Worm (Caenorhabditis elegans) whole organism, L4 larva: ENCODE measurements around the gene srb-1.
A peak's percentile ranks its signal among the peaks of the same experiment; 100 is the strongest.

ENCODE experiments used
- D1046.2 ChIP-seq: fragments of 200-800 bp; sonication (Bioruptor generic); IDR thresholded peaks from 2 replicates; pipeline ENCODE4 v1.3.6; 2022; ENCODE audit warnings: missing genetic modification characterization, missing compliant biosample characterization
- F26F4.8 ChIP-seq: fragments of 200-800 bp; sonication (Bioruptor generic); conservative IDR thresholded peaks from 2 replicates; pipeline ENCODE4 v1.3.6; 2022; ENCODE audit warnings: missing genetic modification characterization, missing compliant biosample characterization
- F37D6.2 ChIP-seq: sonication (generic microtip); optimal IDR thresholded peaks from 2 replicates; lab custom pipeline; 2016; ENCODE audit warnings: mild to moderate bottlenecking, missing genetic modification characterization, missing compliant biosample characterization
- R02D3.7 ChIP-seq: fragments of 150-350 bp; sonication (generic microtip); optimal IDR thresholded peaks from 3 replicates; lab custom pipeline; 2014; ENCODE audit warnings: missing biosample characterization, missing genetic modification characterization
- T20F7.1 ChIP-seq: fragments of 200-800 bp; sonication (Bioruptor generic); optimal IDR thresholded peaks from 2 replicates; lab custom pipeline; 2018; ENCODE audit warnings: mild to moderate bottlenecking, missing genetic modification characterization, missing compliant biosample characterization
- Y48G9A.11 ChIP-seq: fragments of 200-800 bp; sonication (Bioruptor generic); IDR thresholded peaks from 2 replicates; pipeline ENCODE4 v1.3.6; 2022; ENCODE audit warnings: missing genetic modification reagents, missing genetic modification characterization, missing compliant biosample characterization
- Y5F2A.4 ChIP-seq: fragments of 200-800 bp; sonication (Bioruptor generic); optimal IDR thresholded peaks from 2 replicates; lab custom pipeline; 2018; ENCODE audit warnings: mild to moderate bottlenecking, missing genetic modification characterization, missing compliant biosample characterization
- ZK337.2 ChIP-seq: fragments of 200-800 bp; sonication (Bioruptor generic); IDR thresholded peaks from 2 replicates; pipeline ENCODE4 v1.3.6; 2022; ENCODE audit warnings: missing genetic modification reagents, missing genetic modification characterization, missing compliant biosample characterization
- ZK546.5 ChIP-seq, 2 experiments: sonication (generic microtip); optimal IDR thresholded peaks; 2 replicates each; lab custom pipeline; 2017; ENCODE audit warnings: missing biosample characterization in 2 of 2, missing genetic modification characterization in 2 of 2
- ama-1 ChIP-seq: fragments of 150-350 bp; optimal IDR thresholded peaks from 2 replicates; lab custom pipeline; 2014; ENCODE audit warnings: inconsistent platforms, mixed read lengths
- arid-1 ChIP-seq: fragments of 200-800 bp; sonication (Bioruptor generic); conservative IDR thresholded peaks from 2 replicates; pipeline ENCODE4 v1.3.6; 2022; ENCODE audit warnings: missing genetic modification reagents, missing genetic modification characterization, missing compliant biosample characterization
- ceh-28 ChIP-seq: fragments of 150-350 bp; optimal IDR thresholded peaks from 2 replicates; lab custom pipeline; 2014; ENCODE audit warnings: missing biosample characterization, missing genetic modification reagents, missing genetic modification characterization
- ceh-44 ChIP-seq: fragments of 200-800 bp; sonication (Bioruptor generic); IDR thresholded peaks from 2 replicates; pipeline ENCODE4 v1.3.6; 2022; ENCODE audit warnings: missing genetic modification reagents, missing genetic modification characterization, missing compliant biosample characterization
- ces-1 ChIP-seq: fragments of 150-350 bp; sonication (generic microtip); optimal IDR thresholded peaks from 4 replicates; lab custom pipeline; 2014; ENCODE audit warnings: missing biosample characterization, missing genetic modification reagents, missing genetic modification characterization
- ctbp-1 ChIP-seq: fragments of 200-800 bp; sonication (Bioruptor generic); IDR thresholded peaks from 2 replicates; pipeline ENCODE4 v1.3.6; 2022; ENCODE audit warnings: missing genetic modification reagents, missing genetic modification characterization, missing compliant biosample characterization
- daf-8 ChIP-seq: fragments of 200-800 bp; sonication (Bioruptor generic); IDR thresholded peaks from 2 replicates; pipeline ENCODE4 v1.3.6; 2022; ENCODE audit warnings: missing genetic modification characterization, missing compliant biosample characterization
- dmd-6 ChIP-seq: fragments of 200-800 bp; sonication (Bioruptor generic); IDR thresholded peaks from 2 replicates; pipeline ENCODE4 v1.3.6; 2022; ENCODE audit warnings: missing genetic modification reagents, missing genetic modification characterization, missing compliant biosample characterization
- dmd-9 ChIP-seq: fragments of 200-800 bp; sonication (Bioruptor generic); IDR thresholded peaks from 2 replicates; pipeline ENCODE4 v1.3.6; 2022; ENCODE audit warnings: missing genetic modification reagents, missing genetic modification characterization, missing compliant biosample characterization
- dpl-1 ChIP-seq: fragments of 150-350 bp; optimal IDR thresholded peaks from 2 replicates; lab custom pipeline; 2014; ENCODE audit warnings: missing biosample characterization, missing genetic modification reagents, missing genetic modification characterization
- egl-27 ChIP-seq: sonication (generic microtip); optimal IDR thresholded peaks from 3 replicates; lab custom pipeline; 2017; ENCODE audit warnings: missing biosample characterization, missing genetic modification reagents, missing genetic modification characterization
- egl-43 ChIP-seq: fragments of 200-800 bp; sonication (Bioruptor generic); IDR thresholded peaks from 2 replicates; pipeline ENCODE4 v1.3.6; 2022; ENCODE audit warnings: missing genetic modification reagents, missing genetic modification characterization, missing compliant biosample characterization
- fkh-10 ChIP-seq: fragments of 150-350 bp; optimal IDR thresholded peaks from 2 replicates; lab custom pipeline; 2014; ENCODE audit warnings: missing biosample characterization, missing genetic modification reagents, missing genetic modification characterization
- fos-1 ChIP-seq: fragments of 150-350 bp; optimal IDR thresholded peaks from 2 replicates; lab custom pipeline; 2014; ENCODE audit warnings: missing biosample characterization, missing genetic modification characterization
- hlh-11 ChIP-seq: fragments of 200-800 bp; sonication (Bioruptor generic); optimal IDR thresholded peaks from 2 replicates; lab custom pipeline; 2018; ENCODE audit warnings: mild to moderate bottlenecking, missing genetic modification characterization, missing compliant biosample characterization
- lin-13 ChIP-seq: fragments of 150-350 bp; optimal IDR thresholded peaks from 2 replicates; lab custom pipeline; 2014; ENCODE audit warnings: missing biosample characterization, missing genetic modification reagents, missing genetic modification characterization
- lin-29 ChIP-seq: fragments of 200-800 bp; sonication (Bioruptor generic); IDR thresholded peaks from 2 replicates; pipeline ENCODE4 v1.3.6; 2022; ENCODE audit warnings: missing genetic modification reagents, missing genetic modification characterization, missing compliant biosample characterization
- lin-38 ChIP-seq: fragments of 200-800 bp; sonication (Bioruptor generic); IDR thresholded peaks from 2 replicates; pipeline ENCODE4 v1.3.6; 2022; ENCODE audit warnings: missing genetic modification reagents, missing genetic modification characterization, missing compliant biosample characterization
- lir-3 ChIP-seq: sonication (generic microtip); optimal IDR thresholded peaks from 2 replicates; lab custom pipeline; 2016; ENCODE audit warnings: mild to moderate bottlenecking, missing genetic modification characterization, missing compliant biosample characterization
- lsy-2 ChIP-seq, 2 experiments: fragments of 150-350 bp in 1 of 2; sonication (generic microtip) in 1 of 2; optimal IDR thresholded peaks; 2 replicates each; lab custom pipeline; 2014 to 2017; ENCODE audit warnings: missing biosample characterization in 2 of 2, missing genetic modification characterization in 2 of 2
- madf-5 ChIP-seq, 2 experiments: fragments of 200-800 bp; sonication (Bioruptor generic); IDR thresholded peaks; 2 replicates each; pipeline ENCODE4 v1.3.6; 2022; ENCODE audit warnings: missing compliant biosample characterization in 2 of 2, missing genetic modification characterization in 2 of 2
- mxl-3 ChIP-seq: fragments of 200-800 bp; sonication (Bioruptor generic); optimal IDR thresholded peaks from 2 replicates; lab custom pipeline; 2018; ENCODE audit warnings: mild to moderate bottlenecking, missing genetic modification characterization, missing compliant biosample characterization
- nhr-102 ChIP-seq: sonication (generic microtip); optimal IDR thresholded peaks from 2 replicates; lab custom pipeline; 2016; ENCODE audit warnings: mild to moderate bottlenecking, missing genetic modification characterization, moderate library complexity, missing compliant biosample characterization
- nhr-11 ChIP-seq: fragments of 150-350 bp; optimal IDR thresholded peaks from 2 replicates; lab custom pipeline; 2014; ENCODE audit warnings: missing biosample characterization, missing genetic modification characterization
- nhr-111 ChIP-seq: fragments of 200-800 bp; sonication (Bioruptor generic); optimal IDR thresholded peaks from 2 replicates; lab custom pipeline; 2018; ENCODE audit warnings: mild to moderate bottlenecking, missing genetic modification characterization, missing compliant biosample characterization
- nhr-237 ChIP-seq: sonication (generic microtip); optimal IDR thresholded peaks from 2 replicates; lab custom pipeline; 2017; ENCODE audit warnings: missing biosample characterization, missing genetic modification characterization
- nhr-41 ChIP-seq: fragments of 200-800 bp; sonication (Bioruptor generic); IDR thresholded peaks from 2 replicates; pipeline ENCODE4 v1.3.6; 2022; ENCODE audit warnings: missing genetic modification reagents, missing genetic modification characterization, missing compliant biosample characterization
- nhr-6 ChIP-seq: fragments of 150-350 bp; optimal IDR thresholded peaks from 2 replicates; lab custom pipeline; 2014; ENCODE audit warnings: missing biosample characterization, missing genetic modification characterization
- nhr-76 ChIP-seq: fragments of 150-350 bp; optimal IDR thresholded peaks from 2 replicates; lab custom pipeline; 2014; ENCODE audit warnings: missing biosample characterization, missing genetic modification characterization
- pha-4 ChIP-seq, 2 experiments: fragments of 150-350 bp in 1 of 2; fragments of 200-800 bp in 1 of 2; sonication (Bioruptor generic) in 1 of 2; IDR thresholded peaks in 1 of 2; optimal IDR thresholded peaks in 1 of 2; 2 replicates each; pipeline versions ENCODE4 v1.3.6 to Lab custom; 2014 to 2022; ENCODE audit warnings: missing genetic modification characterization in 2 of 2, missing genetic modification reagents in 2 of 2, missing biosample characterization in 1 of 2, missing compliant biosample characterization in 1 of 2
- pqm-1 ChIP-seq: sonication (generic microtip); optimal IDR thresholded peaks from 2 replicates; lab custom pipeline; 2017; ENCODE audit warnings: missing biosample characterization, missing genetic modification characterization
- rbr-2 ChIP-seq: sonication (generic microtip); optimal IDR thresholded peaks from 2 replicates; lab custom pipeline; 2016; ENCODE audit warnings: missing genotype, missing genetic modification characterization, missing compliant biosample characterization
- saeg-2 ChIP-seq: fragments of 200-800 bp; sonication (Bioruptor generic); IDR thresholded peaks from 2 replicates; pipeline ENCODE4 v1.3.6; 2022; ENCODE audit warnings: missing genetic modification reagents, missing genetic modification characterization, missing compliant biosample characterization
- set-16 ChIP-seq: fragments of 200-800 bp; sonication (Bioruptor generic); IDR thresholded peaks from 2 replicates; pipeline ENCODE4 v1.3.6; 2022; ENCODE audit warnings: missing genetic modification reagents, missing genetic modification characterization, missing compliant biosample characterization
- skn-1 ChIP-seq: fragments of 150-350 bp; optimal IDR thresholded peaks from 2 replicates; lab custom pipeline; 2014; ENCODE audit warnings: missing biosample characterization, missing genetic modification characterization
- snpc-4 ChIP-seq: fragments of 150-350 bp; optimal IDR thresholded peaks from 2 replicates; lab custom pipeline; 2014; ENCODE audit warnings: missing biosample characterization, missing genetic modification characterization
- spr-1 ChIP-seq: sonication (generic microtip); optimal IDR thresholded peaks from 2 replicates; lab custom pipeline; 2016; ENCODE audit warnings: mild to moderate bottlenecking, missing genetic modification characterization, missing compliant biosample characterization
- unc-39 ChIP-seq: sonication (generic microtip); optimal IDR thresholded peaks from 2 replicates; lab custom pipeline; 2017; ENCODE audit warnings: missing biosample characterization, missing genetic modification characterization
- unc-62 ChIP-seq, 3 experiments: fragments of 150-350 bp in 1 of 3; sonication (generic microtip); optimal IDR thresholded peaks in 2 of 3; peaks in 1 of 3; 1 replicate in 1 of 3; 2 replicates in 2 of 3; lab custom pipeline; 2014 to 2017; ENCODE audit warnings: missing biosample characterization in 3 of 3, missing genetic modification characterization in 3 of 3, missing genetic modification reagents in 3 of 3, missing genotype in 1 of 3
- zag-1 ChIP-seq: fragments of 150-350 bp; optimal IDR thresholded peaks from 2 replicates; lab custom pipeline; 2014; ENCODE audit warnings: missing biosample characterization, missing genetic modification characterization
- zfp-2 ChIP-seq: sonication (generic microtip); optimal IDR thresholded peaks from 2 replicates; lab custom pipeline; 2016; ENCODE audit warnings: mild to moderate bottlenecking, missing genetic modification characterization, missing compliant biosample characterization
- ztf-11 ChIP-seq: fragments of 150-350 bp; optimal IDR thresholded peaks from 2 replicates; lab custom pipeline; 2014; ENCODE audit warnings: missing biosample characterization, missing genetic modification characterization
- ztf-7 ChIP-seq: fragments of 150-350 bp; optimal IDR thresholded peaks from 2 replicates; lab custom pipeline; 2014; ENCODE audit warnings: missing biosample characterization, missing genetic modification characterization

Gene srb-1

DNA sequence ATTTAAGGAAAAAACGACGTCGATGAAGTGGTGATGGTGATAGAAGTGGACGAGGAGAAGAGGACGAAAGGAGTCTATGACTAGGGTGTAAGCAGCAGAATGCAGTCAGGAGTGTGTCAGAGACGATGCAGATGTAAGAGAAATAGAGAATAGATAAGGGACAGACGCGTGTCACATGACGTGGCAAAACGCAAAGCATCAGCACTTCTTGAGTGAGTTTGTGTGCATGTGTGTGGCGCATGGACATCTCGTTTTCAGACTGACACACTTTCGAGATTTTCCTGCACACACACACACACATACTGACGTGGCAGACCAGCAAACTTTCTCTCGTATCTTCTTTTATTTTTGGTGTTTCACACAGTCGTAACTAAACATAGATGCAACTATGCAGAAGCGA lies 11.6 kb upstream of the srb-1 start (continued):
- TF ChIP-seq dmd-6, result peak; percentile 97
- TF ChIP-seq nhr-102 (tag; lab: Kevin White, UChicago), result peak; percentile 68
- TF ChIP-seq zfp-2, result no peak
- TF ChIP-seq set-16 (GFP tag; lab: Robert Waterston, UW), result peak; percentile 29; the same call in 1 of the 2 replicates
- TF ChIP-seq ceh-28 (tag; lab: Kevin White, UChicago), result no peak
- TF ChIP-seq lin-13 (GFP tag; lab: Kevin White, UChicago), result no peak
- TF ChIP-seq fkh-10 (GFP tag; lab: Kevin White, UChicago), result no peak
- no peak for TF ChIP-seq fos-1 (tag; lab: Kevin White, UChicago)
- TF ChIP-seq egl-27 (tag; lab: Kevin White, UChicago), result no peak
- TF ChIP-seq ZK546.5 (tag; optimal IDR thresholded peaks at IDR 0.05; lab: Kevin White, UChicago), result no peak
- TF ChIP-seq spr-1 (tag; lab: Kevin White, UChicago), result peak; percentile 62
- peak; percentile 95 for TF ChIP-seq hlh-11 (tag; lab: Kevin White, UChicago)
- TF ChIP-seq nhr-111 (GFP tag; lab: Kevin White, UChicago), result no peak
- TF ChIP-seq rbr-2 (tag; lab: Kevin White, UChicago), result peak; percentile 49
- 0 out of 2 replicates have a peak, but pooled peaks have one; percentile 24 for TF ChIP-seq saeg-2 (GFP tag; lab: Robert Waterston, UW)
- TF ChIP-seq nhr-237 (tag; lab: Kevin White, UChicago), result no peak
- TF ChIP-seq arid-1 (GFP tag; lab: Robert Waterston, UW), result no peak
- TF ChIP-seq nhr-6, result peak; percentile 42
- TF ChIP-seq lir-3 (tag; lab: Kevin White, UChicago), result no peak
- TF ChIP-seq ama-1, result peak; percentile 7
- no peak for TF ChIP-seq daf-8 (GFP tag; lab: Robert Waterston, UW)
- TF ChIP-seq F26F4.8 (GFP tag; lab: Robert Waterston, UW), result no peak
- TF ChIP-seq snpc-4, result no peak
- no peak for TF ChIP-seq dpl-1 (GFP tag; lab: Kevin White, UChicago)
- TF ChIP-seq nhr-41 (GFP tag; lab: Robert Waterston, UW), result no peak
- no peak for TF ChIP-seq skn-1 (tag; lab: Kevin White, UChicago)
- TF ChIP-seq egl-43 (GFP tag; lab: Robert Waterston, UW), result peak; percentile 61; the same call in 1 of the 2 replicates
- TF ChIP-seq zag-1 (tag; lab: Kevin White, UChicago), result no peak
- TF ChIP-seq ztf-7 (tag; lab: Kevin White, UChicago), result peak; percentile 5
- TF ChIP-seq R02D3.7 (tag; lab: Kevin White, UChicago), result no peak
- no peak for TF ChIP-seq madf-5 (GFP tag; IDR thresholded peaks at IDR 0.05; lab: Robert Waterston, UW)
- TF ChIP-seq Y48G9A.11, result no peak
- no peak for TF ChIP-seq unc-39
- TF ChIP-seq ZK337.2 (GFP tag; lab: Robert Waterston, UW), result no peak
- peak; percentile 65 for TF ChIP-seq T20F7.1
- peak; percentile 15; the same call in 1 of the 2 replicates for TF ChIP-seq ctbp-1 (GFP tag; lab: Robert Waterston, UW)
- no peak for TF ChIP-seq lin-29 (GFP tag; lab: Robert Waterston, UW)
- TF ChIP-seq unc-62 (GFP tag; optimal IDR thresholded peaks at IDR 0.05 in 1 of 2; lab: Kevin White, UChicago), result peak in 1 of 2 experiments; percentile 67
- no peak for TF ChIP-seq unc-62 (tag; optimal IDR thresholded peaks at IDR 0.05; lab: Kevin White, UChicago)
- TF ChIP-seq pha-4 (GFP tag; IDR thresholded peaks at IDR 0.05; lab: Robert Waterston, UW), result no peak
- TF ChIP-seq pha-4 (tag; optimal IDR thresholded peaks at IDR 0.05; lab: Kevin White, UChicago), result no peak
- TF ChIP-seq ceh-44 (GFP tag; lab: Robert Waterston, UW), result no peak
- peak; percentile 54 to 74 for TF ChIP-seq lsy-2 (tag; optimal IDR thresholded peaks at IDR 0.05; lab: Kevin White, UChicago)
- no peak for TF ChIP-seq ces-1 (GFP tag; lab: Kevin White, UChicago)
- TF ChIP-seq mxl-3 (GFP tag; lab: Kevin White, UChicago), result peak; percentile 94
- peak; percentile 57 for TF ChIP-seq pqm-1 (tag; lab: Kevin White, UChicago)
- TF ChIP-seq lin-38 (GFP tag; lab: Robert Waterston, UW), result peak; percentile 54
- TF ChIP-seq F37D6.2 (tag; lab: Kevin White, UChicago), result peak; percentile 2
- no peak for TF ChIP-seq ztf-11 (tag; lab: Kevin White, UChicago)
- no peak for TF ChIP-seq nhr-76
- TF ChIP-seq Y5F2A.4, result no peak
- peak; percentile 58 for TF ChIP-seq nhr-11 (tag; lab: Kevin White, UChicago)
- no peak for TF ChIP-seq dmd-9 (GFP tag; lab: Robert Waterston, UW)
- TF ChIP-seq D1046.2, result no peak
